Worm (Caenorhabditis elegans) whole organism, L1 larva: ENCODE measurements around the gene F35E8.2.

Experiments
- Y116A8C.19 ChIP-seq: sonication (generic microtip); optimal IDR thresholded peaks from 2 replicates; lab custom pipeline; 2016; ENCODE audit warnings: missing compliant biosample characterization, missing genetic modification characterization, borderline replicate concordance
- alr-1 ChIP-seq: fragments of 200-800 bp; sonication (Bioruptor generic); optimal IDR thresholded peaks from 2 replicates; lab custom pipeline; 2018; ENCODE audit warnings: borderline replicate concordance, mild to moderate bottlenecking, missing genetic modification characterization, missing compliant biosample characterization
- ama-1 ChIP-seq: fragments of 150-350 bp; optimal IDR thresholded peaks from 2 replicates; lab custom pipeline; 2014
- ceh-8 ChIP-seq: fragments of 200-800 bp; sonication (Bioruptor generic); optimal IDR thresholded peaks from 2 replicates; lab custom pipeline; 2018; ENCODE audit warnings: mild to moderate bottlenecking, missing genetic modification characterization, moderate library complexity, missing compliant biosample characterization
- mep-1 ChIP-seq: fragments of 150-350 bp; optimal IDR thresholded peaks from 2 replicates; lab custom pipeline; 2014; ENCODE audit warnings: missing biosample characterization, missing genetic modification characterization
- nhr-28 ChIP-seq: fragments of 150-350 bp; optimal IDR thresholded peaks from 2 replicates; lab custom pipeline; 2014; ENCODE audit warnings: missing biosample characterization, missing genetic modification characterization
- nhr-90 ChIP-seq: sonication (generic microtip); optimal IDR thresholded peaks from 2 replicates; lab custom pipeline; 2016; ENCODE audit warnings: mild to moderate bottlenecking, missing genetic modification characterization, missing compliant biosample characterization; ENCODE audit not compliant: poor library complexity
- pqm-1 ChIP-seq: sonication (generic microtip); optimal IDR thresholded peaks from 3 replicates; lab custom pipeline; 2017; ENCODE audit warnings: missing biosample characterization, missing genetic modification characterization
- tbx-2 ChIP-seq: sonication (generic microtip); optimal IDR thresholded peaks from 2 replicates; lab custom pipeline; 2016; ENCODE audit warnings: missing genetic modification characterization, missing compliant biosample characterization

ce11 chrV:15879508-15879907 is 26.0 kb upstream of the F35E8.2 start, which contains the start of gene nhr-84:
- TF ChIP-seq nhr-28 (tag; lab: Kevin White, UChicago) (no peak), pqm-1 (tag; lab: Kevin White, UChicago) (no peak), alr-1 (tag; lab: Kevin White, UChicago) (no peak), tbx-2 (tag; lab: Kevin White, UChicago) (no peak), ama-1 (lab: Kevin White, UChicago) (no peak), mep-1 (tag; lab: Kevin White, UChicago) (no peak), ceh-8 (GFP tag; lab: Kevin White, UChicago) (no peak), nhr-90 (no peak), Y116A8C.19 (tag; lab: Kevin White, UChicago) (no peak)
